Fruit fly (Drosophila melanogaster) Kc167 (cell line): ENCODE measurements around the gene ifc.

Source experiments
- Myc ChIP-seq: fragments of >200 bp; optimal IDR thresholded peaks from 2 replicates; lab custom pipeline; 2017; ENCODE audit warnings: missing external identifiers
- h ChIP-seq: fragments of >200 bp; optimal IDR thresholded peaks from 3 replicates; lab custom pipeline; 2018; ENCODE audit warnings: missing external identifiers
- psq ChIP-seq: fragments of >200 bp; optimal IDR thresholded peaks from 2 replicates; lab custom pipeline; 2017; ENCODE audit warnings: missing external identifiers
- ttk ChIP-seq: sonication (Bioruptor generic); optimal IDR thresholded peaks from 2 replicates; lab custom pipeline; 2017; ENCODE audit warnings: missing external identifiers

dm6 chr2L:5980862-5981432 lies 5.2 kb upstream of the ifc start, which contains the start of gene chic:
- TF ChIP-seq ttk (lab: Kevin White, UChicago) (no peak), Myc (lab: Kevin White, UChicago) (no peak), psq (no peak), h (lab: Kevin White, UChicago) (no peak)
